Worm (Caenorhabditis elegans) whole organism, late embryonic: ENCODE results near the gene cnx-1.

Experiments used
- dmd-4 ChIP-seq: sonication (generic microtip); optimal IDR thresholded peaks from 2 replicates; lab custom pipeline; 2016; ENCODE audit warnings: borderline replicate concordance, missing genetic modification characterization, missing compliant biosample characterization
- dve-1 ChIP-seq: sonication (generic microtip); optimal IDR thresholded peaks from 2 replicates; lab custom pipeline; 2017; ENCODE audit warnings: antibody characterized with exemption, mild to moderate bottlenecking, missing genetic modification characterization, missing compliant biosample characterization
- eyg-1 ChIP-seq: sonication (generic microtip); optimal IDR thresholded peaks from 2 replicates; lab custom pipeline; 2016; ENCODE audit warnings: missing genotype, missing genetic modification characterization, missing compliant biosample characterization
- fkh-6 ChIP-seq: sonication (generic microtip); optimal IDR thresholded peaks from 2 replicates; lab custom pipeline; 2016; ENCODE audit warnings: missing genetic modification characterization, missing compliant biosample characterization
- hlh-30 ChIP-seq: sonication (generic microtip); optimal IDR thresholded peaks from 2 replicates; lab custom pipeline; 2017; ENCODE audit warnings: antibody characterized with exemption, missing genetic modification characterization, missing compliant biosample characterization; ENCODE audit not compliant: insufficient read depth
- hlh-8 ChIP-seq: sonication (generic microtip); optimal IDR thresholded peaks from 2 replicates; lab custom pipeline; 2016; ENCODE audit warnings: missing genotype, missing genetic modification characterization, missing compliant biosample characterization

DNA sequence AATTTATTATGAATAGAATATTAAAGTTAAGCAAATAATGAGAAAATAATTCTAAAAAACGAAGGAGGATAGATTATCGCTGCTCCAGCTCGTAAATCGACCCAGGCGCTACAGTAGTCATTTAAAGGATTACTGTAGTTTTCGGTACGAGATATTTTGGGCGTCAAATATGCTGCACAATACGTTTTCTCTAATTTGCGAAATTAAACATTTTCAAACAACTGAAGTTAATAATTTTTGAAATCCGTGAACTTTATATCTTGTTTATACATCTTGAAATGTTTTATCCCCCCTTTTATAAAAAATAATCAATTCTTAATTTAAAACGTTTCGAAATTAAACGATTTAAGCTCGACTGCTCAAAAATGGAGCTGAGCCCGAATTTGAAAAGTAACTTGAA is 29.2 kb upstream of the cnx-1 start, which contains the start of gene K11H3.2:
- TF ChIP-seq dve-1 (tag; lab: Kevin White, UChicago) (no peak), fkh-6 (tag; lab: Kevin White, UChicago) (no peak), hlh-30 (tag; lab: Kevin White, UChicago) (no peak), hlh-8 (no peak), eyg-1 (no peak), dmd-4 (tag; lab: Kevin White, UChicago) (no peak)
